Worm (Caenorhabditis elegans): Measurements from ENCODE around the gene aakg-5.

- TF ChIP-seq W03F9.2 (tag; optimal IDR thresholded peaks at IDR 0.05) (peak; percentile 24), dao-5 (tag; optimal IDR thresholded peaks at IDR 0.05) (no peak), him-1 (tag; optimal IDR thresholded peaks at IDR 0.05) (no peak)
These were observed 41.0 kb downstream of the aakg-5 start for ce11 chrII:9933947-9934383.

Measured in whole organism, L4/young adult.